Fruit fly (Drosophila melanogaster) whole organism, embryonic: ENCODE results near the gene sv.

Experiments used
- ATbp ChIP-seq: fragments of 200-800 bp; sonication (Bioruptor generic); optimal IDR thresholded peaks from 2 replicates; lab custom pipeline; 2017; ENCODE audit warnings: missing biosample characterization, mild to moderate bottlenecking, missing genetic modification characterization, missing genetic modification reagents
- Antp ChIP-seq: fragments of 200-800 bp; sonication (Bioruptor generic); optimal IDR thresholded peaks from 3 replicates; lab custom pipeline; 2016; ENCODE audit warnings: missing biosample characterization, missing genetic modification characterization
- BEAF-32 ChIP-seq: fragments of 200-800 bp; sonication (Bioruptor generic); optimal IDR thresholded peaks from 3 replicates; lab custom pipeline; 2017; ENCODE audit warnings: missing biosample characterization, missing genetic modification characterization, mild to moderate bottlenecking, moderate library complexity, missing genetic modification reagents
- Bdp1 ChIP-seq: fragments of 200-800 bp; sonication (Bioruptor generic); optimal IDR thresholded peaks from 3 replicates; lab custom pipeline; 2016; ENCODE audit warnings: missing biosample characterization, missing genetic modification characterization
- CG1024 ChIP-seq: fragments of 200-800 bp; sonication (Bioruptor generic); IDR thresholded peaks from 2 replicates; pipeline ENCODE4 v1.3.6; 2022; ENCODE audit warnings: missing biosample characterization, missing genetic modification characterization
- CG10462 ChIP-seq: fragments of 200-800 bp; sonication (Bioruptor generic); optimal IDR thresholded peaks from 2 replicates; lab custom pipeline; 2016; ENCODE audit warnings: missing biosample characterization, missing genetic modification characterization
- CG11695 ChIP-seq: fragments of 200-800 bp; sonication (Bioruptor generic); IDR thresholded peaks from 3 replicates; pipeline ENCODE4 v1.3.6; 2022; ENCODE audit warnings: missing biosample characterization, missing genetic modification characterization
- CG11723 ChIP-seq: fragments of 200-800 bp; sonication (Bioruptor generic); optimal IDR thresholded peaks from 2 replicates; lab custom pipeline; 2017; ENCODE audit warnings: missing biosample characterization, mild to moderate bottlenecking, missing genetic modification characterization
- CG12236 ChIP-seq: fragments of 200-800 bp; sonication (Bioruptor generic); optimal IDR thresholded peaks from 2 replicates; lab custom pipeline; 2016; ENCODE audit warnings: missing biosample characterization, missing genetic modification characterization
- CG12769 ChIP-seq: fragments of 200-800 bp; sonication (Bioruptor generic); optimal IDR thresholded peaks from 2 replicates; lab custom pipeline; 2019; ENCODE audit warnings: missing biosample characterization, mild to moderate bottlenecking, missing genetic modification characterization, moderate library complexity
- CG13775 ChIP-seq: fragments of 200-800 bp; sonication (Bioruptor generic); optimal IDR thresholded peaks from 3 replicates; lab custom pipeline; 2017; ENCODE audit warnings: missing biosample characterization, mild to moderate bottlenecking, missing genetic modification characterization
- CG15479 ChIP-seq: fragments of 200-800 bp; sonication (Bioruptor generic); optimal IDR thresholded peaks from 3 replicates; lab custom pipeline; 2019; ENCODE audit warnings: missing biosample characterization, mild to moderate bottlenecking, missing genetic modification characterization, moderate library complexity
- CG1603 ChIP-seq: fragments of 200-800 bp; sonication (Bioruptor generic); optimal IDR thresholded peaks from 2 replicates; lab custom pipeline; 2019; ENCODE audit warnings: missing biosample characterization, mild to moderate bottlenecking, missing genetic modification characterization, moderate library complexity
- CG17802 ChIP-seq: fragments of 200-800 bp; sonication (Bioruptor generic); optimal IDR thresholded peaks from 2 replicates; lab custom pipeline; 2018; ENCODE audit warnings: missing biosample characterization, mild to moderate bottlenecking, missing genetic modification characterization, moderate library complexity
- CG18262 ChIP-seq: fragments of 200-800 bp; optimal IDR thresholded peaks from 3 replicates; lab custom pipeline; 2019; ENCODE audit warnings: missing biosample characterization, mild to moderate bottlenecking, missing genetic modification characterization, moderate library complexity
- CG18619 ChIP-seq: fragments of 200-800 bp; sonication (Bioruptor generic); optimal IDR thresholded peaks from 3 replicates; lab custom pipeline; 2017; ENCODE audit warnings: missing biosample characterization, mild to moderate bottlenecking, missing genetic modification characterization
- CG2116 ChIP-seq: fragments of 200-800 bp; sonication (Bioruptor generic); optimal IDR thresholded peaks from 3 replicates; lab custom pipeline; 2018; ENCODE audit warnings: missing biosample characterization, mild to moderate bottlenecking, missing genetic modification characterization
- CG30020 ChIP-seq: fragments of 200-800 bp; optimal IDR thresholded peaks from 2 replicates; lab custom pipeline; 2019; ENCODE audit warnings: missing biosample characterization, mild to moderate bottlenecking, missing genetic modification characterization, moderate library complexity
- CG31224 ChIP-seq: fragments of 200-800 bp; sonication (Bioruptor generic); IDR thresholded peaks from 2 replicates; pipeline ENCODE4 v1.3.6; 2022; ENCODE audit warnings: missing biosample characterization, missing genetic modification characterization
- CG33213 ChIP-seq: fragments of 200-800 bp; sonication (Bioruptor generic); optimal IDR thresholded peaks from 3 replicates; lab custom pipeline; 2016; ENCODE audit warnings: missing biosample characterization, missing genetic modification characterization
- CG7357 ChIP-seq: fragments of 200-800 bp; sonication (Bioruptor generic); IDR thresholded peaks from 3 replicates; pipeline ENCODE4 v1.3.6; 2022; ENCODE audit warnings: missing biosample characterization, missing genetic modification characterization
- CG7786 ChIP-seq: fragments of 200-800 bp; sonication (Bioruptor generic); optimal IDR thresholded peaks from 2 replicates; lab custom pipeline; 2016; ENCODE audit warnings: missing biosample characterization, missing genetic modification characterization
- Dll ChIP-seq: fragments of 200-800 bp; sonication (Bioruptor generic); IDR thresholded peaks from 4 replicates; pipeline ENCODE4 v1.3.6; 2022; ENCODE audit warnings: missing biosample characterization, missing genetic modification characterization; ENCODE audit not compliant: partially characterized antibody
- HmgD ChIP-seq: fragments of 200-800 bp; sonication (Bioruptor generic); optimal IDR thresholded peaks from 3 replicates; lab custom pipeline; 2016; ENCODE audit warnings: missing biosample characterization, missing genetic modification characterization
- Hmr ChIP-seq: fragments of 200-800 bp; sonication (Bioruptor generic); optimal IDR thresholded peaks from 3 replicates; lab custom pipeline; 2017; ENCODE audit warnings: mild to moderate bottlenecking, missing biosample characterization, missing genetic modification reagents, missing genetic modification characterization
- Myb ChIP-seq: fragments of 200-800 bp; sonication (Bioruptor generic); optimal IDR thresholded peaks from 2 replicates; lab custom pipeline; 2016; ENCODE audit warnings: missing biosample characterization, missing genetic modification characterization
- ara ChIP-seq: fragments of 200-800 bp; sonication (Bioruptor generic); IDR thresholded peaks from 2 replicates; pipeline ENCODE4 v1.3.6; 2022; ENCODE audit warnings: missing biosample characterization, missing genetic modification characterization
- chinmo ChIP-seq: fragments of 200-800 bp; sonication (Bioruptor generic); IDR thresholded peaks from 4 replicates; pipeline ENCODE4 v1.3.6; 2022; ENCODE audit warnings: missing biosample characterization, missing genetic modification characterization; ENCODE audit not compliant: partially characterized antibody
- dimm ChIP-seq: fragments of 200-800 bp; sonication (Bioruptor generic); IDR thresholded peaks from 2 replicates; pipeline ENCODE4 v1.3.6; 2022; ENCODE audit warnings: missing biosample characterization, missing genetic modification characterization
- en ChIP-seq: fragments of 200-800 bp; sonication (Bioruptor generic); optimal IDR thresholded peaks from 2 replicates; lab custom pipeline; 2016; ENCODE audit warnings: missing biosample characterization, missing genetic modification characterization
- eve ChIP-seq, 2 experiments: fragments of >200 bp; optimal IDR thresholded peaks; 2 replicates each; lab custom pipeline; 2017; ENCODE audit warnings: missing biosample characterization in 2 of 2, missing genetic modification characterization in 2 of 2
- ftz-f1 ChIP-seq: fragments of 200-800 bp; sonication (Bioruptor generic); optimal IDR thresholded peaks from 2 replicates; lab custom pipeline; 2016; ENCODE audit warnings: missing biosample characterization, missing genetic modification characterization
- ham ChIP-seq: fragments of 200-800 bp; sonication (Bioruptor generic); IDR thresholded peaks from 2 replicates; pipeline ENCODE4 v1.3.6; 2022; ENCODE audit warnings: missing biosample characterization, missing genetic modification characterization
- hbn ChIP-seq: fragments of 200-800 bp; sonication (Bioruptor generic); IDR thresholded peaks from 2 replicates; pipeline ENCODE4 v1.3.6; 2022; ENCODE audit warnings: missing biosample characterization, missing genetic modification characterization; ENCODE audit not compliant: partially characterized antibody
- jumu ChIP-seq: fragments of 200-800 bp; sonication (Bioruptor generic); optimal IDR thresholded peaks from 3 replicates; lab custom pipeline; 2016; ENCODE audit warnings: missing biosample characterization, missing genetic modification characterization
- kni ChIP-seq: fragments of 200-800 bp; sonication (Bioruptor generic); optimal IDR thresholded peaks from 3 replicates; lab custom pipeline; 2017; ENCODE audit warnings: mild to moderate bottlenecking, missing biosample characterization, missing genetic modification reagents, missing genetic modification characterization
- nerfin-1 ChIP-seq: fragments of 200-800 bp; sonication (Bioruptor generic); optimal IDR thresholded peaks from 3 replicates; lab custom pipeline; 2019; ENCODE audit warnings: missing biosample characterization, mild to moderate bottlenecking, missing genetic modification characterization, moderate library complexity
- prd ChIP-seq, 3 experiments: fragments of >200 bp in 2 of 3; fragments of 200-800 bp in 1 of 3; sonication (Bioruptor generic) in 1 of 3; optimal IDR thresholded peaks in 2 of 3; IDR thresholded peaks in 1 of 3; 2 replicates in 2 of 3; 3 replicates in 1 of 3; pipeline versions ENCODE4 v1.3.6 to Lab custom; 2017 to 2022; ENCODE audit warnings: missing biosample characterization in 1 of 3, missing genetic modification characterization in 1 of 3
- row ChIP-seq: fragments of 200-800 bp; sonication (Bioruptor generic); IDR thresholded peaks from 3 replicates; pipeline ENCODE4 v1.3.6; 2022; ENCODE audit warnings: missing biosample characterization, missing genetic modification characterization
- sens ChIP-seq: fragments of 200-800 bp; sonication (Bioruptor generic); peaks from one replicate; lab custom pipeline; 2016; ENCODE audit warnings: missing biosample characterization, missing genetic modification characterization
- ssp ChIP-seq: fragments of 200-800 bp; sonication (Bioruptor generic); IDR thresholded peaks from 2 replicates; pipeline ENCODE4 v1.3.6; 2022; ENCODE audit warnings: missing biosample characterization, missing genetic modification characterization
- zf30C ChIP-seq: fragments of 200-800 bp; sonication (Bioruptor generic); optimal IDR thresholded peaks from 3 replicates; lab custom pipeline; 2018; ENCODE audit warnings: missing biosample characterization, mild to moderate bottlenecking, missing genetic modification characterization

The sv gene

dm6 chr4:1146456-1146855, 57.9 kb downstream of the sv start (continued):
- TF ChIP-seq HmgD (GFP tag; lab: Kevin White, UChicago) (no peak), Myb (GFP tag; lab: Kevin White, UChicago) (peak; percentile 10), Bdp1 (GFP tag; lab: Kevin White, UChicago) (no peak), zf30C (GFP tag; lab: Kevin White, UChicago) (no peak), ftz-f1 (no peak), chinmo (GFP tag; lab: Robert Waterston, UW) (no peak), CG12236 (no peak), Antp (no peak), dimm (GFP tag; lab: Robert Waterston, UW) (no peak), hbn (GFP tag; lab: Robert Waterston, UW) (no peak), nerfin-1 (tag; lab: Kevin White, UChicago) (no peak)

- TF ChIP-seq CG7786 (GFP tag; lab: Kevin White, UChicago) (no peak), jumu (no peak), CG17802 (tag; lab: Kevin White, UChicago) (peak; percentile 34)
- TF ChIP-seq, all 482 proteins: peak for 1
These were observed 58.6 kb downstream of the sv start, which contains the start of gene Kif3C for dm6 chr4:1147166-1147565. Gene Kif3C, plus strand, starts transcription at chr4:1147466.

dm6 chr4:1147966-1148541, 59.5 kb downstream of the sv start:
- no peak for TF ChIP-seq ATbp (GFP tag; lab: Kevin White, UChicago)
- TF ChIP-seq CG11695 (GFP tag; lab: Robert Waterston, UW), result no peak
- TF ChIP-seq sens (GFP tag; lab: Kevin White, UChicago), result peak; percentile 3
- TF ChIP-seq nerfin-1 (tag; lab: Kevin White, UChicago), result no peak
- TF ChIP-seq CG31224, result no peak
- no peak for TF ChIP-seq CG12769 (tag; lab: Kevin White, UChicago)
- TF ChIP-seq CG33213 (GFP tag; lab: Kevin White, UChicago), result no peak
- peak; percentile 67 for TF ChIP-seq CG1603
- peak; percentile 18 for TF ChIP-seq BEAF-32 (GFP tag; lab: Kevin White, UChicago)
- TF ChIP-seq CG18262, result no peak
- TF ChIP-seq CG30020 (tag; lab: Kevin White, UChicago), result peak; percentile 93
- no peak for TF ChIP-seq CG13775 (GFP tag; lab: Kevin White, UChicago)
- TF ChIP-seq ssp (GFP tag; lab: Robert Waterston, UW), result peak; percentile 62
- TF ChIP-seq eve (GFP tag; optimal IDR thresholded peaks at IDR 0.05; lab: Kevin White, UChicago), result no peak
- peak; percentile 73 for TF ChIP-seq CG1024
- TF ChIP-seq CG10462 (GFP tag; lab: Kevin White, UChicago), result no peak
- TF ChIP-seq CG18619 (GFP tag; lab: Kevin White, UChicago), result no peak
- TF ChIP-seq Hmr (GFP tag; lab: Kevin White, UChicago), result no peak
- TF ChIP-seq ham, result no peak
- TF ChIP-seq kni (GFP tag; lab: Kevin White, UChicago), result no peak
- TF ChIP-seq CG11723 (GFP tag; lab: Kevin White, UChicago), result peak; percentile 64
- peak; percentile 27; the same call in 2 of the 3 replicates for TF ChIP-seq row (GFP tag; lab: Robert Waterston, UW)
- peak; percentile 97 for TF ChIP-seq CG17802 (tag; lab: Kevin White, UChicago)
- peak; percentile 5 for TF ChIP-seq CG2116 (GFP tag; lab: Kevin White, UChicago)
- no peak for TF ChIP-seq prd (optimal IDR thresholded peaks at IDR 0.05; lab: Kevin White, UChicago)
- TF ChIP-seq prd (GFP tag; IDR thresholded peaks at IDR 0.05; lab: Robert Waterston, UW), result no peak
- 0 out of 4 replicates have a peak, but pooled peaks have one; percentile 17 for TF ChIP-seq Dll (GFP tag; lab: Robert Waterston, UW)
- TF ChIP-seq en (GFP tag; lab: Kevin White, UChicago), result no peak
- no peak for TF ChIP-seq CG15479 (GFP tag; lab: Kevin White, UChicago)
- peak; percentile 17; the same call in 1 of the 3 replicates for TF ChIP-seq CG7357
- TF ChIP-seq ara (GFP tag; lab: Robert Waterston, UW), result no peak
